Fruit fly (Drosophila melanogaster) whole organism, embryonic: ENCODE data around the gene Sbf.

Experiments
- Atf6 ChIP-seq: fragments of 200-800 bp; sonication (Bioruptor generic); IDR thresholded peaks from 2 replicates; pipeline ENCODE4 v1.3.6; 2022; ENCODE audit warnings: missing biosample characterization, missing genetic modification characterization
- CG10565 ChIP-seq: fragments of 200-800 bp; sonication (Bioruptor generic); optimal IDR thresholded peaks from 3 replicates; lab custom pipeline; 2016; ENCODE audit warnings: missing biosample characterization, mild to moderate bottlenecking, missing genetic modification characterization
- CG10654 ChIP-seq: fragments of 200-800 bp; sonication (Bioruptor generic); optimal IDR thresholded peaks from 2 replicates; lab custom pipeline; 2016; ENCODE audit warnings: missing biosample characterization, missing genetic modification characterization
- CG11560 ChIP-seq: fragments of 200-800 bp; sonication (Bioruptor generic); IDR thresholded peaks from 3 replicates; pipeline ENCODE4 v1.3.6; 2022; ENCODE audit warnings: missing biosample characterization, missing genetic modification characterization
- CG12942 ChIP-seq: fragments of 200-800 bp; sonication (Bioruptor generic); optimal IDR thresholded peaks from 3 replicates; lab custom pipeline; 2016; ENCODE audit warnings: missing biosample characterization, missing genetic modification characterization
- CG14014 ChIP-seq: fragments of 200-800 bp; sonication (Bioruptor generic); IDR thresholded peaks from 2 replicates; pipeline ENCODE4 v1.3.6; 2022; ENCODE audit warnings: missing biosample characterization, missing genetic modification characterization
- CG1647 ChIP-seq: fragments of 200-800 bp; sonication (Bioruptor generic); optimal IDR thresholded peaks from 3 replicates; lab custom pipeline; 2016; ENCODE audit warnings: missing biosample characterization, missing genetic modification characterization
- CG18476 ChIP-seq: fragments of 200-800 bp; sonication (Bioruptor generic); optimal IDR thresholded peaks from 2 replicates; lab custom pipeline; 2016; ENCODE audit warnings: missing biosample characterization, mild to moderate bottlenecking, missing genetic modification characterization
- CG31441 ChIP-seq: fragments of 200-800 bp; sonication (Bioruptor generic); IDR thresholded peaks from 2 replicates; pipeline ENCODE4 v1.3.6; 2022; ENCODE audit warnings: missing biosample characterization, missing genetic modification characterization
- CG4282 ChIP-seq: fragments of 200-800 bp; sonication (Bioruptor generic); optimal IDR thresholded peaks from 2 replicates; lab custom pipeline; 2016; ENCODE audit warnings: missing biosample characterization, missing genetic modification characterization
- CG4360 ChIP-seq: fragments of 200-800 bp; sonication (Bioruptor generic); IDR thresholded peaks from 2 replicates; pipeline ENCODE4 v1.3.6; 2022; ENCODE audit warnings: missing biosample characterization, missing genetic modification characterization
- CG4730 ChIP-seq: fragments of 200-800 bp; sonication (Bioruptor generic); IDR thresholded peaks from 2 replicates; pipeline ENCODE4 v1.3.6; 2022; ENCODE audit warnings: missing biosample characterization, missing genetic modification characterization
- CG6272 ChIP-seq: fragments of 200-800 bp; sonication (Bioruptor generic); IDR thresholded peaks from 2 replicates; pipeline ENCODE4 v1.3.6; 2022; ENCODE audit warnings: missing biosample characterization, missing genetic modification characterization
- CG6791 ChIP-seq: fragments of 200-800 bp; sonication (Bioruptor generic); IDR thresholded peaks from 3 replicates; pipeline ENCODE4 v1.3.6; 2022; ENCODE audit warnings: missing biosample characterization, missing genetic modification characterization; ENCODE audit not compliant: partially characterized antibody
- CG7556 ChIP-seq: fragments of 200-800 bp; sonication (Bioruptor generic); optimal IDR thresholded peaks from 2 replicates; lab custom pipeline; 2017; ENCODE audit warnings: missing biosample characterization, mild to moderate bottlenecking, missing genetic modification characterization
- CG8388 ChIP-seq: fragments of 200-800 bp; sonication (Bioruptor generic); optimal IDR thresholded peaks from 2 replicates; lab custom pipeline; 2019; ENCODE audit warnings: missing biosample characterization, mild to moderate bottlenecking, missing genetic modification characterization, moderate library complexity
- CG9817 ChIP-seq: fragments of 200-800 bp; sonication (Bioruptor generic); optimal IDR thresholded peaks from 2 replicates; lab custom pipeline; 2018; ENCODE audit warnings: missing biosample characterization, mild to moderate bottlenecking, missing genetic modification characterization, moderate library complexity
- CG9932 ChIP-seq: fragments of 200-800 bp; sonication (Bioruptor generic); IDR thresholded peaks from 2 replicates; pipeline ENCODE4 v1.3.6; 2022; ENCODE audit warnings: missing biosample characterization, missing genetic modification characterization
- CHES-1-like ChIP-seq: fragments of 200-800 bp; sonication (Bioruptor generic); optimal IDR thresholded peaks from 2 replicates; lab custom pipeline; 2016; ENCODE audit warnings: missing biosample characterization, missing genetic modification characterization
- CrebB ChIP-seq: fragments of 200-800 bp; sonication (Bioruptor generic); optimal IDR thresholded peaks from 3 replicates; lab custom pipeline; 2018; ENCODE audit warnings: missing biosample characterization, mild to moderate bottlenecking, missing genetic modification characterization
- Dp ChIP-seq: fragments of 200-800 bp; sonication (Bioruptor generic); optimal IDR thresholded peaks from 2 replicates; lab custom pipeline; 2018; ENCODE audit warnings: missing biosample characterization, mild to moderate bottlenecking, missing genetic modification characterization, moderate library complexity
- Dref ChIP-seq: fragments of 200-800 bp; sonication (Bioruptor generic); IDR thresholded peaks from 2 replicates; pipeline ENCODE4 v1.3.6; 2022; ENCODE audit warnings: missing biosample characterization, missing genetic modification characterization
- ERR ChIP-seq: fragments of 200-800 bp; sonication (Bioruptor generic); optimal IDR thresholded peaks from 2 replicates; lab custom pipeline; 2016; ENCODE audit warnings: missing biosample characterization, missing genetic modification characterization
- Ets97D ChIP-seq: fragments of 200-800 bp; sonication (Bioruptor generic); optimal IDR thresholded peaks from 3 replicates; lab custom pipeline; 2016; ENCODE audit warnings: missing biosample characterization, missing genetic modification characterization
- Fer1 ChIP-seq: fragments of 200-800 bp; sonication (Bioruptor generic); optimal IDR thresholded peaks from 2 replicates; lab custom pipeline; 2017; ENCODE audit warnings: missing biosample characterization, mild to moderate bottlenecking, missing genetic modification characterization
- Fer2 ChIP-seq: fragments of 200-800 bp; sonication (Bioruptor generic); optimal IDR thresholded peaks from 2 replicates; lab custom pipeline; 2018; ENCODE audit warnings: missing biosample characterization, mild to moderate bottlenecking, missing genetic modification characterization, moderate library complexity
- Gug ChIP-seq: fragments of 200-800 bp; sonication (Bioruptor generic); IDR thresholded peaks from 4 replicates; pipeline ENCODE4 v1.3.6; 2022; ENCODE audit warnings: missing biosample characterization, missing genetic modification characterization
- Mes4 ChIP-seq: fragments of 200-800 bp; sonication (Bioruptor generic); optimal IDR thresholded peaks from 2 replicates; lab custom pipeline; 2016; ENCODE audit warnings: missing biosample characterization, missing genetic modification characterization
- NC2α ChIP-seq: fragments of 200-800 bp; sonication (Bioruptor generic); optimal IDR thresholded peaks from 2 replicates; lab custom pipeline; 2016; ENCODE audit warnings: missing biosample characterization, missing genetic modification characterization
- NK7.1 ChIP-seq: fragments of 200-800 bp; sonication (Bioruptor generic); optimal IDR thresholded peaks from 3 replicates; lab custom pipeline; 2016; ENCODE audit warnings: missing biosample characterization, missing genetic modification characterization
- Scr ChIP-seq: fragments of 200-800 bp; sonication (Bioruptor generic); IDR thresholded peaks from 2 replicates; pipeline ENCODE4 v1.3.6; 2022; ENCODE audit warnings: missing biosample characterization, missing genetic modification characterization; ENCODE audit not compliant: partially characterized antibody
- Stat92E ChIP-seq, 3 experiments: fragments of >200 bp in 2 of 3; fragments of 200-800 bp in 1 of 3; sonication (Bioruptor generic) in 1 of 3; optimal IDR thresholded peaks; 2 replicates each; lab custom pipeline; 2017 to 2019; ENCODE audit warnings: missing biosample characterization in 3 of 3, missing genetic modification characterization in 3 of 3, mild to moderate bottlenecking in 1 of 3, moderate library complexity in 1 of 3
- TFAM ChIP-seq: fragments of 200-800 bp; sonication (Bioruptor generic); optimal IDR thresholded peaks from 2 replicates; lab custom pipeline; 2017; ENCODE audit warnings: missing biosample characterization, missing genetic modification characterization, inconsistent platforms
- amos ChIP-seq: fragments of 200-800 bp; sonication (Bioruptor generic); IDR thresholded peaks from 2 replicates; pipeline ENCODE4 v1.3.6; 2022; ENCODE audit warnings: missing biosample characterization, missing genetic modification characterization; ENCODE audit not compliant: partially characterized antibody
- btn ChIP-seq: fragments of 200-800 bp; sonication (Bioruptor generic); optimal IDR thresholded peaks from 2 replicates; lab custom pipeline; 2016; ENCODE audit warnings: missing biosample characterization, missing genetic modification characterization
- corto ChIP-seq: fragments of 200-800 bp; sonication (Bioruptor generic); optimal IDR thresholded peaks from 2 replicates; lab custom pipeline; 2016; ENCODE audit warnings: missing biosample characterization, mild to moderate bottlenecking, missing genetic modification characterization, moderate library complexity
- crol ChIP-seq: fragments of 200-800 bp; sonication (Bioruptor generic); IDR thresholded peaks from 2 replicates; pipeline ENCODE4 v1.3.6; 2022; ENCODE audit warnings: missing biosample characterization, missing genetic modification characterization
- crp ChIP-seq, 2 experiments: fragments of 200-800 bp; sonication (Bioruptor generic); optimal IDR thresholded peaks; 2 replicates in 1 of 2; 3 replicates in 1 of 2; lab custom pipeline; 2017; ENCODE audit warnings: missing biosample characterization in 2 of 2, missing genetic modification characterization in 2 of 2, mild to moderate bottlenecking in 1 of 2, moderate library complexity in 1 of 2
- danr ChIP-seq: fragments of 200-800 bp; sonication (Bioruptor generic); IDR thresholded peaks from 2 replicates; pipeline ENCODE4 v1.3.6; 2022; ENCODE audit warnings: missing biosample characterization, missing genetic modification characterization
- dpn ChIP-seq, 2 experiments: fragments of 200-800 bp; sonication (Bioruptor generic); optimal IDR thresholded peaks; 3 replicates each; lab custom pipeline; 2016; ENCODE audit warnings: missing biosample characterization in 2 of 2, missing genetic modification characterization in 2 of 2
- lmd ChIP-seq: fragments of 200-800 bp; sonication (Bioruptor generic); IDR thresholded peaks from 2 replicates; pipeline ENCODE4 v1.3.6; 2022; ENCODE audit warnings: missing biosample characterization, missing genetic modification characterization
- nom ChIP-seq: fragments of 200-800 bp; sonication (Bioruptor generic); optimal IDR thresholded peaks from 2 replicates; lab custom pipeline; 2017; ENCODE audit warnings: missing biosample characterization, missing genetic modification characterization, mild to moderate bottlenecking, moderate library complexity, missing genetic modification reagents
- prd ChIP-seq, 3 experiments: fragments of >200 bp in 2 of 3; fragments of 200-800 bp in 1 of 3; sonication (Bioruptor generic) in 1 of 3; optimal IDR thresholded peaks in 2 of 3; IDR thresholded peaks in 1 of 3; 2 replicates in 2 of 3; 3 replicates in 1 of 3; pipeline versions ENCODE4 v1.3.6 to Lab custom; 2017 to 2022; ENCODE audit warnings: missing biosample characterization in 1 of 3, missing genetic modification characterization in 1 of 3
- shn ChIP-seq: fragments of 200-800 bp; sonication (Bioruptor generic); optimal IDR thresholded peaks from 3 replicates; lab custom pipeline; 2016; ENCODE audit warnings: missing biosample characterization, missing genetic modification characterization
- slbo ChIP-seq: fragments of 200-800 bp; sonication (Bioruptor generic); IDR thresholded peaks from 2 replicates; pipeline ENCODE4 v1.3.6; 2022; ENCODE audit warnings: missing biosample characterization, missing genetic modification characterization
- sob ChIP-seq: fragments of 200-800 bp; sonication (Bioruptor generic); IDR thresholded peaks from 2 replicates; pipeline ENCODE4 v1.3.6; 2022; ENCODE audit warnings: missing biosample characterization, missing genetic modification characterization
- stc ChIP-seq: fragments of 200-800 bp; sonication (Bioruptor generic); IDR thresholded peaks from 2 replicates; pipeline ENCODE4 v1.3.6; 2022; ENCODE audit warnings: missing biosample characterization, missing genetic modification characterization
- tap ChIP-seq: fragments of 200-800 bp; optimal IDR thresholded peaks from 3 replicates; lab custom pipeline; 2019; ENCODE audit warnings: missing biosample characterization, mild to moderate bottlenecking, missing genetic modification characterization, moderate library complexity
- tna ChIP-seq: fragments of 200-800 bp; sonication (Bioruptor generic); IDR thresholded peaks from 2 replicates; pipeline ENCODE4 v1.3.6; 2022; ENCODE audit warnings: missing biosample characterization, missing genetic modification characterization; ENCODE audit not compliant: partially characterized antibody
- twi ChIP-seq: fragments of 200-800 bp; optimal IDR thresholded peaks from 2 replicates; lab custom pipeline; 2019; ENCODE audit warnings: missing biosample characterization, mild to moderate bottlenecking, missing genetic modification characterization, moderate library complexity
- zen ChIP-seq: fragments of 200-800 bp; sonication (Bioruptor generic); optimal IDR thresholded peaks from 3 replicates; lab custom pipeline; 2018; ENCODE audit warnings: missing biosample characterization, mild to moderate bottlenecking, missing genetic modification characterization, moderate library complexity

The Sbf gene

dm6 chr3R:11806753-11807152, 10.0 kb upstream of the Sbf start (continued):
- TF ChIP-seq CG4282 (GFP tag; lab: Kevin White, UChicago) (no peak), Atf6 (GFP tag; lab: Robert Waterston, UW) (no peak), CG18476 (GFP tag; lab: Kevin White, UChicago) (peak; percentile 13), CG4730 (GFP tag; lab: Robert Waterston, UW) (peak; percentile 24; the same call in 1 of the 2 replicates), NK7.1 (GFP tag; lab: Kevin White, UChicago) (no peak), CG9932 (GFP tag; lab: Robert Waterston, UW) (0 out of 2 replicates have a peak, but pooled peaks have one; percentile 7), shn (no peak), crol (GFP tag; lab: Robert Waterston, UW) (no peak), CG1647 (GFP tag; lab: Kevin White, UChicago) (no peak), CG11560 (tag; lab: Robert Waterston, UW) (no peak), Gug (GFP tag; lab: Robert Waterston, UW) (no peak), CrebB (tag; lab: Kevin White, UChicago) (no peak), Scr (GFP tag; lab: Robert Waterston, UW) (no peak), Stat92E (GFP tag; optimal IDR thresholded peaks at IDR 0.05; lab: Kevin White, UChicago) (no peak), dpn (GFP tag; optimal IDR thresholded peaks at IDR 0.05; lab: Kevin White, UChicago) (peak; percentile 20 to 28), Dref (GFP tag; lab: Robert Waterston, UW) (no peak), CG31441 (GFP tag; lab: Robert Waterston, UW) (no peak), crp (GFP tag; optimal IDR thresholded peaks at IDR 0.05; lab: Kevin White, UChicago) (no peak), prd (optimal IDR thresholded peaks at IDR 0.05; lab: Kevin White, UChicago) (no peak), prd (GFP tag; IDR thresholded peaks at IDR 0.05; lab: Robert Waterston, UW) (peak; percentile 34; the same call in 1 of the 3 replicates), corto (GFP tag; lab: Kevin White, UChicago) (no peak), amos (GFP tag; lab: Robert Waterston, UW) (no peak), sob (0 out of 2 replicates have a peak, but pooled peaks have one; percentile 41), NC2α (GFP tag; lab: Kevin White, UChicago) (no peak), zen (tag; lab: Kevin White, UChicago) (peak; percentile 26), TFAM (GFP tag; lab: Kevin White, UChicago) (no peak), CG12942 (GFP tag; lab: Kevin White, UChicago) (no peak), tna (no peak), btn (GFP tag; lab: Kevin White, UChicago) (no peak), lmd (GFP tag; lab: Robert Waterston, UW) (peak; percentile 54; the same call in 1 of the 2 replicates), CG10654 (GFP tag; lab: Kevin White, UChicago) (no peak), Fer1 (GFP tag; lab: Kevin White, UChicago) (peak; percentile 20), danr (no peak), CG7556 (GFP tag; lab: Kevin White, UChicago) (no peak), Ets97D (no peak), CHES-1-like (GFP tag; lab: Kevin White, UChicago) (no peak), tap (tag; lab: Kevin White, UChicago) (peak; percentile 8), CG14014 (peak; percentile 35; the same call in 1 of the 2 replicates), CG8388 (GFP tag; lab: Kevin White, UChicago) (no peak), CG4360 (GFP tag; lab: Robert Waterston, UW) (no peak), Fer2 (tag; lab: Kevin White, UChicago) (no peak), nom (GFP tag; lab: Kevin White, UChicago) (no peak), CG10565 (GFP tag; lab: Kevin White, UChicago) (no peak), Dp (GFP tag; lab: Kevin White, UChicago) (no peak), twi (no peak), CG6791 (GFP tag; lab: Robert Waterston, UW) (no peak), ERR (no peak), CG9817 (tag; lab: Kevin White, UChicago) (peak; percentile 18), slbo (GFP tag; lab: Robert Waterston, UW) (peak; percentile 33; the same call in 1 of the 2 replicates), stc (GFP tag; lab: Robert Waterston, UW) (no peak), CG6272 (GFP tag; lab: Robert Waterston, UW) (no peak), Mes4 (GFP tag; lab: Kevin White, UChicago) (no peak)
